Fruit fly (Drosophila melanogaster) whole organism, embryonic: ENCODE results near the gene ninaE.

Experiments used
- Antp ChIP-seq: fragments of 200-800 bp; sonication (Bioruptor generic); optimal IDR thresholded peaks from 3 replicates; lab custom pipeline; 2016; ENCODE audit warnings: missing biosample characterization, missing genetic modification characterization
- Awh ChIP-seq: fragments of 200-800 bp; sonication (Bioruptor generic); IDR thresholded peaks from 2 replicates; pipeline ENCODE4, ENCODE4 v1.3.6; 2022; ENCODE audit warnings: missing biosample characterization, missing genetic modification characterization
- Bgb ChIP-seq: fragments of 200-800 bp; sonication (Bioruptor generic); IDR thresholded peaks from 2 replicates; pipeline ENCODE4 v1.3.6; 2022; ENCODE audit warnings: missing biosample characterization, missing genetic modification characterization; ENCODE audit not compliant: partially characterized antibody
- CG10979 ChIP-seq: fragments of 200-800 bp; sonication (Bioruptor generic); optimal IDR thresholded peaks from 2 replicates; lab custom pipeline; 2018; ENCODE audit warnings: missing biosample characterization, mild to moderate bottlenecking, missing genetic modification characterization, moderate library complexity
- CG11085 ChIP-seq: fragments of 200-800 bp; sonication (Bioruptor generic); IDR thresholded peaks from 2 replicates; pipeline ENCODE4 v1.3.6; 2022; ENCODE audit warnings: missing biosample characterization, missing genetic modification characterization
- CG11398 ChIP-seq: fragments of 200-800 bp; sonication (Bioruptor generic); optimal IDR thresholded peaks from 2 replicates; lab custom pipeline; 2016; ENCODE audit warnings: missing biosample characterization, missing genetic modification characterization
- CG13775 ChIP-seq: fragments of 200-800 bp; sonication (Bioruptor generic); optimal IDR thresholded peaks from 3 replicates; lab custom pipeline; 2017; ENCODE audit warnings: missing biosample characterization, mild to moderate bottlenecking, missing genetic modification characterization
- CG14965 ChIP-seq: fragments of 200-800 bp; sonication (Bioruptor generic); optimal IDR thresholded peaks from 2 replicates; lab custom pipeline; 2016; ENCODE audit warnings: missing biosample characterization, missing genetic modification characterization, borderline replicate concordance
- CG17359 ChIP-seq: fragments of 200-800 bp; sonication (Bioruptor generic); optimal IDR thresholded peaks from 3 replicates; lab custom pipeline; 2018; ENCODE audit warnings: missing biosample characterization, mild to moderate bottlenecking, missing genetic modification characterization, moderate library complexity
- CG17612 ChIP-seq: fragments of 200-800 bp; sonication (Bioruptor generic); IDR thresholded peaks from 2 replicates; pipeline ENCODE4 v1.3.6; 2022; ENCODE audit warnings: missing biosample characterization, missing genetic modification characterization
- CG30020 ChIP-seq: fragments of 200-800 bp; optimal IDR thresholded peaks from 2 replicates; lab custom pipeline; 2019; ENCODE audit warnings: missing biosample characterization, mild to moderate bottlenecking, missing genetic modification characterization, moderate library complexity
- CG30431 ChIP-seq: fragments of 200-800 bp; sonication (Bioruptor generic); optimal IDR thresholded peaks from 2 replicates; lab custom pipeline; 2017; ENCODE audit warnings: missing biosample characterization, missing genetic modification characterization
- CG3838 ChIP-seq: fragments of 200-800 bp; sonication (Bioruptor generic); optimal IDR thresholded peaks from 3 replicates; lab custom pipeline; 2016; ENCODE audit warnings: missing biosample characterization, missing genetic modification characterization
- CG4360 ChIP-seq: fragments of 200-800 bp; sonication (Bioruptor generic); IDR thresholded peaks from 2 replicates; pipeline ENCODE4 v1.3.6; 2022; ENCODE audit warnings: missing biosample characterization, missing genetic modification characterization
- CG4617 ChIP-seq: fragments of 200-800 bp; sonication (Bioruptor generic); optimal IDR thresholded peaks from 3 replicates; lab custom pipeline; 2016; ENCODE audit warnings: missing biosample characterization, missing genetic modification characterization, borderline replicate concordance
- CG5953 ChIP-seq: fragments of 200-800 bp; sonication (Bioruptor generic); IDR thresholded peaks from 2 replicates; pipeline ENCODE4 v1.3.6; 2022; ENCODE audit warnings: missing biosample characterization, missing genetic modification characterization
- CG6654 ChIP-seq: fragments of 200-800 bp; sonication (Bioruptor generic); optimal IDR thresholded peaks from 2 replicates; lab custom pipeline; 2017; ENCODE audit warnings: missing biosample characterization, mild to moderate bottlenecking, missing genetic modification characterization
- CG6791 ChIP-seq: fragments of 200-800 bp; sonication (Bioruptor generic); IDR thresholded peaks from 3 replicates; pipeline ENCODE4 v1.3.6; 2022; ENCODE audit warnings: missing biosample characterization, missing genetic modification characterization; ENCODE audit not compliant: partially characterized antibody
- CG9215 ChIP-seq: fragments of 200-800 bp; sonication (Bioruptor generic); IDR thresholded peaks from 2 replicates; pipeline ENCODE4 v1.3.6; 2022; ENCODE audit warnings: missing biosample characterization, missing genetic modification characterization
- CG9437 ChIP-seq: fragments of 200-800 bp; sonication (Bioruptor generic); optimal IDR thresholded peaks from 2 replicates; lab custom pipeline; 2018; ENCODE audit warnings: missing biosample characterization, mild to moderate bottlenecking, missing genetic modification characterization
- Eip74EF ChIP-seq, 2 experiments: fragments of 200-800 bp in 1 of 2; fragments of >200 bp in 1 of 2; sonication (Bioruptor generic) in 1 of 2; optimal IDR thresholded peaks; 2 replicates each; lab custom pipeline; 2017 to 2019; ENCODE audit warnings: missing biosample characterization in 2 of 2, missing genetic modification characterization in 2 of 2, mild to moderate bottlenecking in 1 of 2, moderate library complexity in 1 of 2
- HLH3B ChIP-seq: fragments of 200-800 bp; sonication (Bioruptor generic); IDR thresholded peaks from 2 replicates; pipeline ENCODE4 v1.3.6; 2022; ENCODE audit warnings: missing biosample characterization, missing genetic modification characterization
- Hey ChIP-seq: fragments of 200-800 bp; sonication (Bioruptor generic); optimal IDR thresholded peaks from 3 replicates; lab custom pipeline; 2018; ENCODE audit warnings: missing biosample characterization, mild to moderate bottlenecking, missing genetic modification characterization
- Hr78 ChIP-seq, 2 experiments: fragments of 200-800 bp in 1 of 2; fragments of >200 bp in 1 of 2; sonication (Bioruptor generic) in 1 of 2; optimal IDR thresholded peaks; 2 replicates each; lab custom pipeline; 2017 to 2019; ENCODE audit warnings: missing biosample characterization in 2 of 2, missing genetic modification characterization in 2 of 2, mild to moderate bottlenecking in 1 of 2, moderate library complexity in 1 of 2
- Max ChIP-seq: fragments of 200-800 bp; sonication (Bioruptor generic); optimal IDR thresholded peaks from 2 replicates; lab custom pipeline; 2016; ENCODE audit warnings: missing biosample characterization, mild to moderate bottlenecking, missing genetic modification characterization
- Med ChIP-seq: fragments of 200-800 bp; sonication (Bioruptor generic); peaks from one replicate; lab custom pipeline; 2016; ENCODE audit warnings: missing biosample characterization, missing genetic modification characterization, mild to moderate bottlenecking, inconsistent platforms, moderate library complexity
- Myb ChIP-seq: fragments of 200-800 bp; sonication (Bioruptor generic); optimal IDR thresholded peaks from 2 replicates; lab custom pipeline; 2016; ENCODE audit warnings: missing biosample characterization, missing genetic modification characterization
- Oaz ChIP-seq: fragments of 200-800 bp; sonication (Bioruptor generic); IDR thresholded peaks from 2 replicates; pipeline ENCODE4 v1.3.6; 2022; ENCODE audit warnings: missing biosample characterization, missing genetic modification characterization
- Rx ChIP-seq: fragments of 200-800 bp; sonication (Bioruptor generic); IDR thresholded peaks from 2 replicates; pipeline ENCODE4 v1.3.6; 2022; ENCODE audit warnings: missing biosample characterization, missing genetic modification characterization
- Sin3A ChIP-seq: fragments of >200 bp; optimal IDR thresholded peaks from 2 replicates; lab custom pipeline; 2018
- Sox102F ChIP-seq: fragments of 200-800 bp; sonication (Bioruptor generic); optimal IDR thresholded peaks from 2 replicates; lab custom pipeline; 2018; ENCODE audit warnings: missing biosample characterization, mild to moderate bottlenecking, missing genetic modification characterization, moderate library complexity
- Tbp ChIP-seq: fragments of >200 bp; optimal IDR thresholded peaks from 2 replicates; lab custom pipeline; 2018; ENCODE audit warnings: missing biosample characterization, missing genetic modification characterization
- aop ChIP-seq: fragments of 200-800 bp; sonication (Bioruptor generic); IDR thresholded peaks from 2 replicates; pipeline ENCODE4 v1.3.6; 2022; ENCODE audit warnings: missing biosample characterization, missing genetic modification characterization
- bbx ChIP-seq: fragments of 200-800 bp; sonication (Bioruptor generic); IDR thresholded peaks from 2 replicates; pipeline ENCODE4 v1.3.6; 2022; ENCODE audit warnings: missing biosample characterization, missing genetic modification characterization; ENCODE audit not compliant: partially characterized antibody
- br ChIP-seq: fragments of >200 bp; optimal IDR thresholded peaks from 2 replicates; lab custom pipeline; 2017
- chm ChIP-seq: fragments of 200-800 bp; sonication (Bioruptor generic); IDR thresholded peaks from 2 replicates; pipeline ENCODE4 v1.3.6; 2022; ENCODE audit warnings: missing biosample characterization, missing genetic modification characterization
- croc ChIP-seq: fragments of 200-800 bp; sonication (Bioruptor generic); conservative IDR thresholded peaks from 3 replicates; pipeline ENCODE4 v1.3.6; 2022; ENCODE audit warnings: missing biosample characterization, missing genetic modification characterization
- da ChIP-seq: fragments of 200-800 bp; sonication (Bioruptor generic); optimal IDR thresholded peaks from 2 replicates; lab custom pipeline; 2016; ENCODE audit warnings: missing biosample characterization, missing genetic modification characterization
- dpn ChIP-seq, 2 experiments: fragments of 200-800 bp; sonication (Bioruptor generic); optimal IDR thresholded peaks; 3 replicates each; lab custom pipeline; 2016; ENCODE audit warnings: missing biosample characterization in 2 of 2, missing genetic modification characterization in 2 of 2
- ewg ChIP-seq: fragments of 200-800 bp; sonication (Bioruptor generic); optimal IDR thresholded peaks from 3 replicates; lab custom pipeline; 2017; ENCODE audit warnings: mild to moderate bottlenecking, missing biosample characterization, missing genetic modification reagents, missing genetic modification characterization
- exex ChIP-seq: fragments of 200-800 bp; sonication (Bioruptor generic); optimal IDR thresholded peaks from 4 replicates; lab custom pipeline; 2018; ENCODE audit warnings: missing biosample characterization, mild to moderate bottlenecking, missing genetic modification characterization, moderate library complexity
- ftz-f1 ChIP-seq: fragments of 200-800 bp; sonication (Bioruptor generic); optimal IDR thresholded peaks from 2 replicates; lab custom pipeline; 2016; ENCODE audit warnings: missing biosample characterization, missing genetic modification characterization
- gt ChIP-seq: fragments of 200-800 bp; sonication (Bioruptor generic); IDR thresholded peaks from 2 replicates; pipeline ENCODE4 v1.3.6; 2022; ENCODE audit warnings: missing biosample characterization, missing genetic modification characterization
- nmo ChIP-seq: fragments of 200-800 bp; sonication (Bioruptor generic); optimal IDR thresholded peaks from 2 replicates; lab custom pipeline; 2018; ENCODE audit warnings: missing biosample characterization, mild to moderate bottlenecking, missing genetic modification characterization, moderate library complexity
- peb ChIP-seq: fragments of 200-800 bp; sonication (Bioruptor generic); IDR thresholded peaks from 2 replicates; pipeline ENCODE4 v1.3.6; 2022; ENCODE audit warnings: missing biosample characterization, missing genetic modification characterization
- sc ChIP-seq, 3 experiments: fragments of >200 bp in 2 of 3; fragments of 200-800 bp in 1 of 3; sonication (Bioruptor generic) in 1 of 3; optimal IDR thresholded peaks; 2 replicates in 2 of 3; 3 replicates in 1 of 3; lab custom pipeline; 2017; ENCODE audit warnings: mild to moderate bottlenecking in 1 of 3, missing biosample characterization in 1 of 3, missing genetic modification characterization in 1 of 3, missing genetic modification reagents in 1 of 3
- sima ChIP-seq: fragments of 200-800 bp; sonication (Bioruptor generic); optimal IDR thresholded peaks from 2 replicates; lab custom pipeline; 2016; ENCODE audit warnings: missing biosample characterization, missing genetic modification characterization
- sr ChIP-seq: fragments of 200-800 bp; sonication (Bioruptor generic); IDR thresholded peaks from 3 replicates; pipeline ENCODE4 v1.3.6; 2022; ENCODE audit warnings: missing biosample characterization, missing genetic modification characterization
- vvl ChIP-seq: fragments of 200-800 bp; sonication (Bioruptor generic); IDR thresholded peaks from 2 replicates; pipeline ENCODE4 v1.3.6; 2022; ENCODE audit warnings: missing biosample characterization, missing genetic modification characterization
- yki ChIP-seq: fragments of >200 bp; optimal IDR thresholded peaks from 3 replicates; lab custom pipeline; 2018
- zfh2 ChIP-seq: fragments of 200-800 bp; sonication (Bioruptor generic); optimal IDR thresholded peaks from 2 replicates; lab custom pipeline; 2016; ENCODE audit warnings: missing biosample characterization, missing genetic modification characterization

The ninaE gene

DNA sequence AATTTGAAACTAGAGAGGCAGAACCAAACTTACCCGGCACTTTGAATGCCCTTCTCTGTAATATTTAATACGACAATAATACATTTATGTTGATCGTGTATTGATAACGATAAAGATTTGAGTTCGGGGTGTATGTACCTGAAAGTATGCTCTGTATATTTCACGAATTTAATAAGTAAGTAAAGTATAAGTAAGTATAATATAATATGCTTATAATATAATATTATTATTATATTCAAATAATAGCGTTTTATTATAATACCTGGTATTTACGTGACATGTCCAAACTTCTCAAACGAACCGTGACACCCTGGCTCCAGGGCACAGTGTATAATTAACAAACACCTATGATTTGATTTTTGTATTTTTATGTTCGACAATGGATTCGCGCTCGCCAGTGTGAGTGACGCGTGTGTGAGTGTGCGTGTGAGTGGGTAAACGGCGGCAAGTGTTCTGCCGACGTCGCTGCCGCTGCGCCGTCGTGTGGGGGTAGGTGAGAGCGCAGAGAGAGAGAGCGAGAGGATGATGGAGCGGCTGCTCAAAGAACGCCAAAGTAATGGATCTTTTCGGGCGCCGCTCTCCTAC lies 1.7 kb upstream of the ninaE start (continued):
- TF ChIP-seq CG17612 (GFP tag; lab: Robert Waterston, UW) (no peak), aop (GFP tag; lab: Robert Waterston, UW) (no peak), sc (optimal IDR thresholded peaks at IDR 0.05; lab: Kevin White, UChicago) (no peak), sc (GFP tag; optimal IDR thresholded peaks at IDR 0.05; lab: Kevin White, UChicago) (no peak), CG3838 (GFP tag; lab: Kevin White, UChicago) (no peak), dpn (GFP tag; optimal IDR thresholded peaks at IDR 0.05; lab: Kevin White, UChicago) (peak; percentile 30 to 40), da (GFP tag; lab: Kevin White, UChicago) (no peak), chm (GFP tag; lab: Robert Waterston, UW) (0 out of 2 replicates have a peak, but pooled peaks have one; percentile 25), Max (GFP tag; lab: Kevin White, UChicago) (peak; percentile 47), CG6654 (peak; percentile 69), Tbp (GFP tag; lab: Kevin White, UChicago) (no peak), Sox102F (GFP tag; lab: Kevin White, UChicago) (peak; percentile 67), CG11085 (no peak; the same call in 1 of the 2 replicates), peb (GFP tag; lab: Robert Waterston, UW) (0 out of 2 replicates have a peak, but pooled peaks have one; percentile 36), br (lab: Kevin White, UChicago) (no peak), CG6791 (GFP tag; lab: Robert Waterston, UW) (no peak), gt (GFP tag; lab: Robert Waterston, UW) (no peak), CG13775 (GFP tag; lab: Kevin White, UChicago) (peak; percentile 43), CG30020 (tag; lab: Kevin White, UChicago) (no peak), Bgb (GFP tag; lab: Robert Waterston, UW) (no peak), CG9215 (peak; percentile 69), Myb (GFP tag; lab: Kevin White, UChicago) (no peak), Hr78 (GFP tag; optimal IDR thresholded peaks at IDR 0.05; lab: Kevin White, UChicago) (no peak), ewg (GFP tag; lab: Kevin White, UChicago) (peak; percentile 43), CG4360 (GFP tag; lab: Robert Waterston, UW) (no peak), CG14965 (GFP tag; lab: Kevin White, UChicago) (no peak), HLH3B (GFP tag; lab: Robert Waterston, UW) (peak; percentile 37; the same call in 1 of the 2 replicates), CG4617 (GFP tag; lab: Kevin White, UChicago) (no peak), zfh2 (no peak), Oaz (no peak), vvl (GFP tag; lab: Robert Waterston, UW) (peak; percentile 50; the same call in 1 of the 2 replicates), CG9437 (peak; percentile 62), sr (peak; percentile 88), CG17359 (peak; percentile 81), croc (GFP tag; lab: Robert Waterston, UW) (no peak; the same call in 2 of the 3 replicates), bbx (GFP tag; lab: Robert Waterston, UW) (no peak), CG11398 (GFP tag; lab: Kevin White, UChicago) (no peak), sima (no peak), CG10979 (tag; lab: Kevin White, UChicago) (peak; percentile 75), CG30431 (GFP tag; lab: Kevin White, UChicago) (peak; percentile 23), ftz-f1 (no peak), Awh (GFP tag; lab: Robert Waterston, UW) (no peak), Med (GFP tag; lab: Kevin White, UChicago) (peak; percentile 72), Eip74EF (GFP tag; optimal IDR thresholded peaks at IDR 0.05; lab: Kevin White, UChicago) (peak in 1 of 2 experiments; percentile 76), CG5953 (GFP tag; lab: Robert Waterston, UW) (no peak), Sin3A (lab: Kevin White, UChicago) (no peak), Antp (GFP tag; lab: Kevin White, UChicago) (no peak), yki (no peak), nmo (GFP tag; lab: Kevin White, UChicago) (peak; percentile 85), Hey (no peak), Rx (GFP tag; lab: Robert Waterston, UW) (no peak), exex (tag; lab: Kevin White, UChicago) (peak; percentile 69)
